Fruit fly (Drosophila melanogaster): ENCODE measurements around the gene CG14053.

CG14053 gene

DNA sequence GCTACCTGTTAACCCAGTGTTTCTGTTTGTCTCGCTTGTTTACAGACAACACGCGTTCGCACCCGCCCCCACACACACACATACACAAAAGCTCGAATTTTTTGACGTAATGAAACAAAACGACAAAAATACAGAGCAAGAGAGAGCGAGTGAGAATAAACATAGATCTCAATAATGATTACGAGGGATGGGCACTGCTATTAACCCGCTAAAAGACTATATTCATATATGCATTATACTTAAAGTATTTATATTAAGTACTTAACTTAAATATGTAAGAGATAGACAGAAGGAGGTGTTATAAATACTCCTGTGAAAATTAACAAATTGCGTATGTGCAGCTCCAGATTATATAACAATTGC is 51.9 kb downstream of the CG14053 start (continued):
- TF ChIP-seq CG10274 (GFP tag; optimal IDR thresholded peaks at IDR 0.05) (no peak), CG14441 (GFP tag; IDR thresholded peaks at IDR 0.05) (no peak), Sin3A (optimal IDR thresholded peaks at IDR 0.05) (no peak), crc (GFP tag; optimal IDR thresholded peaks at IDR 0.05) (no peak), slp2 (GFP tag; optimal IDR thresholded peaks at IDR 0.05) (peak; percentile 3), Ada2b (GFP tag; IDR thresholded peaks at IDR 0.05) (peak; percentile 31; the same call in 1 of the 2 replicates), CG3065 (GFP tag; optimal IDR thresholded peaks at IDR 0.05) (no peak), CG10462 (GFP tag; optimal IDR thresholded peaks at IDR 0.05) (no peak), usp (GFP tag; optimal IDR thresholded peaks at IDR 0.05) (no peak), Antp (GFP tag; optimal IDR thresholded peaks at IDR 0.05) (no peak), stc (GFP tag; IDR thresholded peaks at IDR 0.05) (no peak; the same call in 1 of the 2 replicates), fd96Cb (tag; optimal IDR thresholded peaks at IDR 0.05) (peak; percentile 30), CG17912 (GFP tag; optimal IDR thresholded peaks at IDR 0.05) (peak; percentile 79), Chrac-16 (GFP tag; optimal IDR thresholded peaks at IDR 0.05) (no peak), CG16863 (GFP tag; optimal IDR thresholded peaks at IDR 0.05) (no peak), grn (GFP tag; optimal IDR thresholded peaks at IDR 0.05) (peak; percentile 72), CG13424 (tag; optimal IDR thresholded peaks at IDR 0.05) (peak; percentile 52), gcm2 (GFP tag; optimal IDR thresholded peaks at IDR 0.05) (no peak), CG11696 (GFP tag; IDR thresholded peaks at IDR 0.05) (0 out of 2 replicates have a peak, but pooled peaks have one; percentile 7), ssp (GFP tag; IDR thresholded peaks at IDR 0.05) (no peak), CG12104 (GFP tag; optimal IDR thresholded peaks at IDR 0.05) (peak; percentile 47), slbo (GFP tag; IDR thresholded peaks at IDR 0.05) (peak; percentile 56; the same call in 1 of the 2 replicates), CG12391 (tag; optimal IDR thresholded peaks at IDR 0.05) (peak; percentile 48), CG12071 (GFP tag; optimal IDR thresholded peaks at IDR 0.05) (peak; percentile 61), inv (GFP tag; IDR thresholded peaks at IDR 0.05; ENCODE audit: partially characterized antibody) (no peak), kay (GFP tag; optimal IDR thresholded peaks at IDR 0.05) (peak; percentile 16), pzg (GFP tag; optimal IDR thresholded peaks at IDR 0.05) (no peak), CG4854 (GFP tag; optimal IDR thresholded peaks at IDR 0.05) (no peak), ATbp (GFP tag; optimal IDR thresholded peaks at IDR 0.05) (peak; percentile 85), abd-A (tag; optimal IDR thresholded peaks at IDR 0.05) (no peak), CG11456 (GFP tag; IDR thresholded peaks at IDR 0.05) (no peak), CG12659 (GFP tag; optimal IDR thresholded peaks at IDR 0.05) (peak; percentile 21), mirr (GFP tag; optimal IDR thresholded peaks at IDR 0.05) (peak; percentile 97), TFAM (GFP tag; optimal IDR thresholded peaks at IDR 0.05) (no peak), caup (GFP tag; optimal IDR thresholded peaks at IDR 0.05; ENCODE audit: severe bottlenecking) (peak; percentile 64), CG32532 (GFP tag; IDR thresholded peaks at IDR 0.05) (peak; percentile 64; the same call in 1 of the 2 replicates), Mrtf (GFP tag; IDR thresholded peaks at IDR 0.05) (no peak), dmrt11E (tag; optimal IDR thresholded peaks at IDR 0.05) (no peak), ap (GFP tag; IDR thresholded peaks at IDR 0.05) (no peak), Fer2 (tag; optimal IDR thresholded peaks at IDR 0.05) (no peak), Dref (GFP tag; IDR thresholded peaks at IDR 0.05) (no peak), CG16779 (GFP tag; IDR thresholded peaks at IDR 0.05) (no peak), CG7372 (GFP tag; IDR thresholded peaks at IDR 0.05) (no peak), pan (optimal IDR thresholded peaks at IDR 0.05) (no peak), pan (GFP tag; optimal IDR thresholded peaks at IDR 0.05 in 1 of 2, IDR thresholded peaks at IDR 0.05 in 1 of 2) (peak in 1 of 2 experiments; percentile 64), eve (GFP tag; optimal IDR thresholded peaks at IDR 0.05) (no peak), HLHmδ (GFP tag; optimal IDR thresholded peaks at IDR 0.05) (peak; percentile 53), pita (GFP tag; optimal IDR thresholded peaks at IDR 0.05) (no peak), lbe (GFP tag; optimal IDR thresholded peaks at IDR 0.05) (peak; percentile 67), CG5953 (GFP tag; IDR thresholded peaks at IDR 0.05) (no peak), chn (GFP tag; optimal IDR thresholded peaks at IDR 0.05) (no peak), CG13775 (GFP tag; optimal IDR thresholded peaks at IDR 0.05) (peak; percentile 19), CG2712 (tag; optimal IDR thresholded peaks at IDR 0.05) (peak; percentile 15)
